Fruit fly (Drosophila melanogaster) whole organism, embryonic: Measurements from ENCODE around the gene CG14400.

Source experiments
- Atf-2 ChIP-seq: fragments of 200-800 bp; sonication (Bioruptor generic); optimal IDR thresholded peaks from 2 replicates; lab custom pipeline; 2016; ENCODE audit warnings: missing biosample characterization, missing genetic modification characterization
- CG11504 ChIP-seq: fragments of 200-800 bp; sonication (Bioruptor generic); optimal IDR thresholded peaks from 3 replicates; lab custom pipeline; 2019; ENCODE audit warnings: missing biosample characterization, mild to moderate bottlenecking, missing genetic modification characterization, moderate library complexity
- CG1233 ChIP-seq: fragments of 200-800 bp; sonication (Bioruptor generic); optimal IDR thresholded peaks from 4 replicates; lab custom pipeline; 2018; ENCODE audit warnings: missing biosample characterization, mild to moderate bottlenecking, missing genetic modification characterization
- CG12744 ChIP-seq: fragments of 200-800 bp; sonication (Bioruptor generic); optimal IDR thresholded peaks from 2 replicates; lab custom pipeline; 2016; ENCODE audit warnings: missing biosample characterization, missing genetic modification characterization
- CG12942 ChIP-seq: fragments of 200-800 bp; sonication (Bioruptor generic); optimal IDR thresholded peaks from 3 replicates; lab custom pipeline; 2016; ENCODE audit warnings: missing biosample characterization, missing genetic modification characterization
- CG17328 ChIP-seq: fragments of 200-800 bp; sonication (Bioruptor generic); IDR thresholded peaks from 2 replicates; pipeline ENCODE4 v1.3.6; 2022; ENCODE audit warnings: missing biosample characterization, missing genetic modification characterization
- CG17568 ChIP-seq: fragments of 200-800 bp; sonication (Bioruptor generic); optimal IDR thresholded peaks from 2 replicates; lab custom pipeline; 2018; ENCODE audit warnings: missing biosample characterization, mild to moderate bottlenecking, missing genetic modification characterization, moderate library complexity
- CG18262 ChIP-seq: fragments of 200-800 bp; optimal IDR thresholded peaks from 3 replicates; lab custom pipeline; 2019; ENCODE audit warnings: missing biosample characterization, mild to moderate bottlenecking, missing genetic modification characterization, moderate library complexity
- CG18476 ChIP-seq: fragments of 200-800 bp; sonication (Bioruptor generic); optimal IDR thresholded peaks from 2 replicates; lab custom pipeline; 2016; ENCODE audit warnings: missing biosample characterization, mild to moderate bottlenecking, missing genetic modification characterization
- CG4424 ChIP-seq: fragments of 200-800 bp; sonication (Bioruptor generic); optimal IDR thresholded peaks from 3 replicates; lab custom pipeline; 2016; ENCODE audit warnings: missing biosample characterization, missing genetic modification characterization
- CG7745 ChIP-seq: fragments of 200-800 bp; sonication (Bioruptor generic); optimal IDR thresholded peaks from 2 replicates; lab custom pipeline; 2018; ENCODE audit warnings: missing biosample characterization, mild to moderate bottlenecking, missing genetic modification characterization, moderate library complexity
- CG9797 ChIP-seq: fragments of 200-800 bp; sonication (Bioruptor generic); optimal IDR thresholded peaks from 3 replicates; lab custom pipeline; 2018; ENCODE audit warnings: missing biosample characterization, mild to moderate bottlenecking, missing genetic modification characterization
- Deaf1 ChIP-seq: fragments of 200-800 bp; optimal IDR thresholded peaks from 3 replicates; lab custom pipeline; 2019; ENCODE audit warnings: missing biosample characterization, mild to moderate bottlenecking, missing genetic modification characterization, moderate library complexity
- Drgx ChIP-seq: fragments of 200-800 bp; sonication (Bioruptor generic); IDR thresholded peaks from 2 replicates; pipeline ENCODE4 v1.3.6; 2022; ENCODE audit warnings: missing biosample characterization, missing genetic modification characterization
- Ets65A ChIP-seq: fragments of 200-800 bp; sonication (Bioruptor generic); peaks from one replicate; lab custom pipeline; 2016; ENCODE audit warnings: missing biosample characterization, missing genetic modification characterization
- H2.0 ChIP-seq: fragments of 200-800 bp; sonication (Bioruptor generic); IDR thresholded peaks from 2 replicates; pipeline ENCODE4 v1.3.6; 2022; ENCODE audit warnings: missing biosample characterization, missing genetic modification characterization
- HLH4C ChIP-seq: fragments of 200-800 bp; sonication (Bioruptor generic); IDR thresholded peaks from 3 replicates; pipeline ENCODE4 v1.3.6; 2022; ENCODE audit warnings: missing biosample characterization, missing genetic modification characterization; ENCODE audit not compliant: partially characterized antibody
- HmgD ChIP-seq: fragments of 200-800 bp; sonication (Bioruptor generic); optimal IDR thresholded peaks from 3 replicates; lab custom pipeline; 2016; ENCODE audit warnings: missing biosample characterization, missing genetic modification characterization
- Hr3 ChIP-seq: fragments of 200-800 bp; sonication (Bioruptor generic); optimal IDR thresholded peaks from 3 replicates; lab custom pipeline; 2016; ENCODE audit warnings: missing biosample characterization, missing genetic modification characterization
- Hr39 ChIP-seq: fragments of >200 bp; optimal IDR thresholded peaks from 2 replicates; lab custom pipeline; 2017
- Myb ChIP-seq: fragments of 200-800 bp; sonication (Bioruptor generic); optimal IDR thresholded peaks from 2 replicates; lab custom pipeline; 2016; ENCODE audit warnings: missing biosample characterization, missing genetic modification characterization
- Nf-YC ChIP-seq: fragments of 200-800 bp; optimal IDR thresholded peaks from 3 replicates; lab custom pipeline; 2019; ENCODE audit warnings: missing biosample characterization, mild to moderate bottlenecking, missing genetic modification characterization, moderate library complexity
- Oli ChIP-seq: fragments of 200-800 bp; sonication (Bioruptor generic); optimal IDR thresholded peaks from 2 replicates; lab custom pipeline; 2018; ENCODE audit warnings: missing biosample characterization, mild to moderate bottlenecking, missing genetic modification characterization, moderate library complexity
- Optix ChIP-seq: fragments of 200-800 bp; sonication (Bioruptor generic); IDR thresholded peaks from 3 replicates; pipeline ENCODE4 v1.3.6; 2022; ENCODE audit warnings: missing biosample characterization, missing genetic modification characterization
- Scr ChIP-seq: fragments of 200-800 bp; sonication (Bioruptor generic); IDR thresholded peaks from 2 replicates; pipeline ENCODE4 v1.3.6; 2022; ENCODE audit warnings: missing biosample characterization, missing genetic modification characterization; ENCODE audit not compliant: partially characterized antibody
- Sox100B ChIP-seq: fragments of 200-800 bp; sonication (Bioruptor generic); optimal IDR thresholded peaks from 3 replicates; lab custom pipeline; 2018; ENCODE audit warnings: missing biosample characterization, mild to moderate bottlenecking, missing genetic modification characterization
- caup ChIP-seq: fragments of 200-800 bp; sonication (Bioruptor generic); optimal IDR thresholded peaks from 3 replicates; lab custom pipeline; 2017; ENCODE audit warnings: missing biosample characterization, mild to moderate bottlenecking, missing genetic modification characterization, moderate library complexity; ENCODE audit not compliant: severe bottlenecking
- cg ChIP-seq: fragments of 200-800 bp; sonication (Bioruptor generic); optimal IDR thresholded peaks from 3 replicates; lab custom pipeline; 2019; ENCODE audit warnings: missing biosample characterization, mild to moderate bottlenecking, missing genetic modification characterization, moderate library complexity
- ci ChIP-seq: fragments of 200-800 bp; sonication (Bioruptor generic); IDR thresholded peaks from 3 replicates; pipeline ENCODE4 v1.3.6; 2022; ENCODE audit warnings: missing biosample characterization, missing genetic modification characterization
- corto ChIP-seq: fragments of 200-800 bp; sonication (Bioruptor generic); optimal IDR thresholded peaks from 2 replicates; lab custom pipeline; 2016; ENCODE audit warnings: missing biosample characterization, mild to moderate bottlenecking, missing genetic modification characterization, moderate library complexity
- ewg ChIP-seq: fragments of 200-800 bp; sonication (Bioruptor generic); optimal IDR thresholded peaks from 3 replicates; lab custom pipeline; 2017; ENCODE audit warnings: mild to moderate bottlenecking, missing biosample characterization, missing genetic modification reagents, missing genetic modification characterization
- fd64A ChIP-seq: fragments of 200-800 bp; sonication (Bioruptor generic); optimal IDR thresholded peaks from 3 replicates; lab custom pipeline; 2018; ENCODE audit warnings: missing biosample characterization, mild to moderate bottlenecking, missing genetic modification characterization
- fru ChIP-seq: fragments of >200 bp; optimal IDR thresholded peaks from 2 replicates; lab custom pipeline; 2017
- ftz-f1 ChIP-seq: fragments of 200-800 bp; sonication (Bioruptor generic); optimal IDR thresholded peaks from 2 replicates; lab custom pipeline; 2016; ENCODE audit warnings: missing biosample characterization, missing genetic modification characterization
- grau ChIP-seq: fragments of 200-800 bp; optimal IDR thresholded peaks from 3 replicates; lab custom pipeline; 2019; ENCODE audit warnings: missing biosample characterization, mild to moderate bottlenecking, missing genetic modification characterization, moderate library complexity
- hbn ChIP-seq: fragments of 200-800 bp; sonication (Bioruptor generic); IDR thresholded peaks from 2 replicates; pipeline ENCODE4 v1.3.6; 2022; ENCODE audit warnings: missing biosample characterization, missing genetic modification characterization; ENCODE audit not compliant: partially characterized antibody
- jing ChIP-seq: fragments of 200-800 bp; sonication (Bioruptor generic); optimal IDR thresholded peaks from 2 replicates; lab custom pipeline; 2018; ENCODE audit warnings: missing biosample characterization, mild to moderate bottlenecking, missing genetic modification characterization
- ken ChIP-seq: fragments of 200-800 bp; sonication (Bioruptor generic); IDR thresholded peaks from 3 replicates; pipeline ENCODE4 v1.3.6; 2022; ENCODE audit warnings: missing biosample characterization, missing genetic modification characterization
- mld ChIP-seq: fragments of 200-800 bp; sonication (Bioruptor generic); IDR thresholded peaks from 3 replicates; pipeline ENCODE4 v1.3.6; 2022; ENCODE audit warnings: missing biosample characterization, missing genetic modification characterization; ENCODE audit not compliant: partially characterized antibody
- nerfin-2 ChIP-seq: fragments of 200-800 bp; sonication (Bioruptor generic); IDR thresholded peaks from 2 replicates; pipeline ENCODE4 v1.3.6; 2022; ENCODE audit warnings: missing biosample characterization, missing genetic modification characterization; ENCODE audit not compliant: partially characterized antibody
- prd ChIP-seq, 3 experiments: fragments of >200 bp in 2 of 3; fragments of 200-800 bp in 1 of 3; sonication (Bioruptor generic) in 1 of 3; optimal IDR thresholded peaks in 2 of 3; IDR thresholded peaks in 1 of 3; 2 replicates in 2 of 3; 3 replicates in 1 of 3; pipeline versions ENCODE4 v1.3.6 to Lab custom; 2017 to 2022; ENCODE audit warnings: missing biosample characterization in 1 of 3, missing genetic modification characterization in 1 of 3
- rib ChIP-seq: fragments of 200-800 bp; sonication (Bioruptor generic); IDR thresholded peaks from 2 replicates; pipeline ENCODE4 v1.3.6; 2022; ENCODE audit warnings: missing biosample characterization, missing genetic modification characterization
- so ChIP-seq: fragments of 200-800 bp; sonication (Bioruptor generic); IDR thresholded peaks from 3 replicates; pipeline ENCODE4 v1.3.6; 2022; ENCODE audit warnings: missing biosample characterization, missing genetic modification characterization
- sr ChIP-seq: fragments of 200-800 bp; sonication (Bioruptor generic); IDR thresholded peaks from 3 replicates; pipeline ENCODE4 v1.3.6; 2022; ENCODE audit warnings: missing biosample characterization, missing genetic modification characterization
- tio ChIP-seq: fragments of 200-800 bp; sonication (Bioruptor generic); optimal IDR thresholded peaks from 2 replicates; lab custom pipeline; 2017; ENCODE audit warnings: missing biosample characterization, missing genetic modification characterization, inconsistent platforms
- zfh1 ChIP-seq: fragments of 200-800 bp; sonication (Bioruptor generic); IDR thresholded peaks from 3 replicates; pipeline ENCODE4 v1.3.6; 2022; ENCODE audit warnings: missing biosample characterization, missing genetic modification characterization
- zfh2 ChIP-seq: fragments of 200-800 bp; sonication (Bioruptor generic); optimal IDR thresholded peaks from 2 replicates; lab custom pipeline; 2016; ENCODE audit warnings: missing biosample characterization, missing genetic modification characterization

Gene CG14400

dm6 chr2L:20823196-20824105, 34.2 kb downstream of the CG14400 start (continued):
- TF ChIP-seq cg (GFP tag; lab: Kevin White, UChicago) (peak; percentile 17), Deaf1 (tag; lab: Kevin White, UChicago) (peak; percentile 29), CG18262 (peak; percentile 46), Optix (peak; percentile 36; the same call in 1 of the 3 replicates), Atf-2 (GFP tag; lab: Kevin White, UChicago) (no peak), so (GFP tag; lab: Robert Waterston, UW) (peak; percentile 42; the same call in 1 of the 3 replicates), Hr39 (lab: Kevin White, UChicago) (no peak), CG4424 (GFP tag; lab: Kevin White, UChicago) (peak; percentile 32), grau (tag; lab: Kevin White, UChicago) (peak; percentile 15), CG7745 (tag; lab: Kevin White, UChicago) (peak; percentile 3), jing (GFP tag; lab: Kevin White, UChicago) (no peak), Ets65A (GFP tag; lab: Kevin White, UChicago) (peak; percentile 48), sr (GFP tag; lab: Robert Waterston, UW) (peak; percentile 91), Sox100B (GFP tag; lab: Kevin White, UChicago) (peak; percentile 62), Myb (GFP tag; lab: Kevin White, UChicago) (no peak), CG18476 (GFP tag; lab: Kevin White, UChicago) (no peak), corto (GFP tag; lab: Kevin White, UChicago) (peak; percentile 31), tio (GFP tag; lab: Kevin White, UChicago) (peak; percentile 37), mld (GFP tag; lab: Robert Waterston, UW) (peak; percentile 54; the same call in 2 of the 3 replicates), fd64A (GFP tag; lab: Kevin White, UChicago) (peak; percentile 52), prd (optimal IDR thresholded peaks at IDR 0.05; lab: Kevin White, UChicago) (no peak), prd (GFP tag; IDR thresholded peaks at IDR 0.05; lab: Robert Waterston, UW) (no peak), nerfin-2 (GFP tag; lab: Robert Waterston, UW) (peak; percentile 43; the same call in 1 of the 2 replicates), Nf-YC (peak; percentile 16), CG11504 (peak; percentile 50), rib (peak; percentile 82; the same call in 1 of the 2 replicates), H2.0 (GFP tag; lab: Robert Waterston, UW) (peak; percentile 33; the same call in 1 of the 2 replicates), zfh2 (GFP tag; lab: Kevin White, UChicago) (no peak), CG1233 (peak; percentile 13), Scr (GFP tag; lab: Robert Waterston, UW) (peak; percentile 48), ken (GFP tag; lab: Robert Waterston, UW) (0 out of 3 replicates have a peak, but pooled peaks have one; percentile 10), hbn (GFP tag; lab: Robert Waterston, UW) (peak; percentile 36; the same call in 1 of the 2 replicates), CG17568 (GFP tag; lab: Kevin White, UChicago) (no peak), CG17328 (0 out of 2 replicates have a peak, but pooled peaks have one; percentile 25), Drgx (peak; percentile 70), CG12744 (GFP tag; lab: Kevin White, UChicago) (no peak), fru (lab: Kevin White, UChicago) (no peak), ci (peak; percentile 76), CG12942 (GFP tag; lab: Kevin White, UChicago) (peak; percentile 16), CG9797 (GFP tag; lab: Kevin White, UChicago) (peak; percentile 5), HmgD (peak; percentile 81), ewg (peak; percentile 20), Hr3 (no peak), ftz-f1 (GFP tag; lab: Kevin White, UChicago) (peak; percentile 66), HLH4C (GFP tag; lab: Robert Waterston, UW) (peak; percentile 55; the same call in 2 of the 3 replicates), caup (GFP tag; lab: Kevin White, UChicago) (peak; percentile 1), Oli (peak; percentile 30), zfh1 (GFP tag; lab: Robert Waterston, UW) (peak; percentile 29; the same call in 1 of the 3 replicates)
